Fruit fly (Drosophila melanogaster): ENCODE measurements around the gene Kdm5.

Kdm5 gene

dm6 chr2L:6045484-6045883 is 46.2 kb upstream of the Kdm5 start:
- TF ChIP-seq HLH106 (tag; optimal IDR thresholded peaks at IDR 0.05) (no peak), Dif (GFP tag; optimal IDR thresholded peaks at IDR 0.05; ENCODE audit: partially characterized antibody) (no peak), dsf (GFP tag; optimal IDR thresholded peaks at IDR 0.05; ENCODE audit: borderline replicate concordance) (no peak), Hr78 (GFP tag; optimal IDR thresholded peaks at IDR 0.05) (no peak), brk (GFP tag; optimal IDR thresholded peaks at IDR 0.05) (no peak), Hr83 (GFP tag; optimal IDR thresholded peaks at IDR 0.05; ENCODE audit: poor library complexity, severe bottlenecking) (no peak)

dm6 chr2L:6037830-6038229 is 38.5 kb upstream of the Kdm5 start, which contains the start of the genes CG9117 and CG31643:
Gene CG9117 (minus strand): TSS chr2L:6037902.
Gene CG31643 (plus strand): TSS chr2L:6038117.
- TF ChIP-seq Vsx2 (GFP tag; optimal IDR thresholded peaks at IDR 0.05; ENCODE audit: partially characterized antibody) (no peak), Hnf4 (GFP tag; optimal IDR thresholded peaks at IDR 0.05) (no peak), Dfd (GFP tag; optimal IDR thresholded peaks at IDR 0.05) (no peak), GATAd (GFP tag; optimal IDR thresholded peaks at IDR 0.05) (peak; percentile 65), sage (GFP tag; optimal IDR thresholded peaks at IDR 0.05) (no peak), jim (GFP tag; optimal IDR thresholded peaks at IDR 0.05) (no peak), OdsH (GFP tag; optimal IDR thresholded peaks at IDR 0.05) (peak; percentile 77), tai (GFP tag; optimal IDR thresholded peaks at IDR 0.05) (no peak), CG32264 (GFP tag; optimal IDR thresholded peaks at IDR 0.05) (peak; percentile 18), Rel (GFP tag; optimal IDR thresholded peaks at IDR 0.05) (no peak), Rel (tag; optimal IDR thresholded peaks at IDR 0.05) (peak; percentile 39), Hr78 (GFP tag; optimal IDR thresholded peaks at IDR 0.05) (no peak), dmrt93B (GFP tag; optimal IDR thresholded peaks at IDR 0.05) (no peak), Hr83 (GFP tag; optimal IDR thresholded peaks at IDR 0.05; ENCODE audit: poor library complexity, severe bottlenecking) (peak; percentile 15), pan (optimal IDR thresholded peaks at IDR 0.05) (no peak), Jra (GFP tag; optimal IDR thresholded peaks at IDR 0.05) (no peak), brk (GFP tag; optimal IDR thresholded peaks at IDR 0.05) (no peak), CrebA (GFP tag; optimal IDR thresholded peaks at IDR 0.05; ENCODE audit: borderline replicate concordance) (no peak), h (GFP tag; optimal IDR thresholded peaks at IDR 0.05) (peak; percentile 83), lola (GFP tag; optimal IDR thresholded peaks at IDR 0.05) (no peak), sv (GFP tag; optimal IDR thresholded peaks at IDR 0.05) (peak; percentile 48), Myc (optimal IDR thresholded peaks at IDR 0.05) (no peak), usp (GFP tag; optimal IDR thresholded peaks at IDR 0.05) (no peak), rgr (GFP tag; optimal IDR thresholded peaks at IDR 0.05) (peak; percentile 79), fru (GFP tag; optimal IDR thresholded peaks at IDR 0.05) (no peak), br (GFP tag; optimal IDR thresholded peaks at IDR 0.05) (no peak), Abd-B (GFP tag; optimal IDR thresholded peaks at IDR 0.05) (no peak), psq (GFP tag; optimal IDR thresholded peaks at IDR 0.05) (peak; percentile 59), dl (GFP tag; optimal IDR thresholded peaks at IDR 0.05; ENCODE audit: insufficient read depth in 1 of 2, partially characterized antibody in 2 of 2) (no peak), Mio (GFP tag; optimal IDR thresholded peaks at IDR 0.05) (no peak), CG9705 (GFP tag; optimal IDR thresholded peaks at IDR 0.05) (peak; percentile 36), HLH106 (tag; optimal IDR thresholded peaks at IDR 0.05) (peak; percentile 64), dsf (GFP tag; optimal IDR thresholded peaks at IDR 0.05; ENCODE audit: borderline replicate concordance) (no peak), N (GFP tag; optimal IDR thresholded peaks at IDR 0.05) (no peak), woc (GFP tag; optimal IDR thresholded peaks at IDR 0.05) (no peak), foxo (GFP tag; optimal IDR thresholded peaks at IDR 0.05) (peak in 1 of 2 experiments; percentile 86), Dif (GFP tag; optimal IDR thresholded peaks at IDR 0.05; ENCODE audit: partially characterized antibody) (no peak), ey (GFP tag; optimal IDR thresholded peaks at IDR 0.05) (peak; percentile 76), Sp1 (GFP tag; optimal IDR thresholded peaks at IDR 0.05) (peak; percentile 63)

dm6 chr2L:6036710-6037109 is 37.4 kb upstream of the Kdm5 start, which contains the start of gene mtm:
Gene mtm (minus strand): TSS chr2L:6037015.
- TF ChIP-seq Myc (optimal IDR thresholded peaks at IDR 0.05) (peak; percentile 59), br (GFP tag; optimal IDR thresholded peaks at IDR 0.05) (no peak)
